Worm (Caenorhabditis elegans) whole organism, L3 larva: Measurements from ENCODE around the gene C36B7.1.

Source experiments
- aly-2 ChIP-seq: fragments of 150-350 bp; optimal IDR thresholded peaks from 2 replicates; lab custom pipeline; 2014; ENCODE audit warnings: missing biosample characterization, missing genetic modification characterization
- ama-1 ChIP-seq: fragments of 150-350 bp; optimal IDR thresholded peaks from 2 replicates; lab custom pipeline; 2018
- nhr-23 ChIP-seq: fragments of 150-350 bp; optimal IDR thresholded peaks from 2 replicates; lab custom pipeline; 2014; ENCODE audit warnings: missing biosample characterization, missing genetic modification reagents, missing genetic modification characterization
- nhr-25 ChIP-seq: sonication (generic microtip); optimal IDR thresholded peaks from 2 replicates; lab custom pipeline; 2017; ENCODE audit warnings: missing biosample characterization, missing genetic modification characterization
- nhr-28 ChIP-seq: fragments of 150-350 bp; optimal IDR thresholded peaks from 2 replicates; lab custom pipeline; 2014; ENCODE audit warnings: missing biosample characterization, missing genetic modification characterization
- pqm-1 ChIP-seq: fragments of 150-350 bp; optimal IDR thresholded peaks from 2 replicates; lab custom pipeline; 2017; ENCODE audit warnings: missing biosample characterization, missing genetic modification characterization, inconsistent platforms
- sea-2 ChIP-seq: fragments of 150-350 bp; sonication (generic microtip); optimal IDR thresholded peaks from 4 replicates; lab custom pipeline; 2014; ENCODE audit warnings: missing biosample characterization, missing genetic modification reagents, missing genetic modification characterization
- snpc-4 ChIP-seq: fragments of 150-350 bp; optimal IDR thresholded peaks from 2 replicates; lab custom pipeline; 2014; ENCODE audit warnings: missing biosample characterization, missing genetic modification characterization

DNA sequence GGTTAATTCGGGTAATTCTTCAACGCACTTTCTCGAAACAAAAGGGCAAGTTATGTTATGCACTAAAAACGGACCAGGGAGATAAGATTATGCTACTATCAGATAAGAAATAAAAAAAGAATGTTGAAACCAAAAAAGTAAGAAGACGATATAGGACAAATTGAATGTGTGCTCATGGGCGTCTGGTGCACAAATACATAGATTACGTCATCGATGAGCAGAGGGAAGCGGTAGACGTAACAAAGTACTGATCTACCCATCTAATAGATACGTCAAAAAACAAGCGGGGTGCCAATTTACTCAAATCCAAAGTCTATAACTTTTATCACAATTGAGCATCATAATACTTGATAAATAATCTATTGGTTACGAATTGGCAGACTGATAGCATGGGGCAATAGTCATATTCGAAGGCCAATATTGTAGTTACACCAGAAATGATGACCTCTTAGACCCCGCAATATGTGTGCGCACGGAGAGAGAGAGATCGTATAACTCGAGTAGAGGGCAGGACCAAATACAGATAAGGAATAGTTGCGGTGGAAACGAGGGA is 39.4 kb downstream of the C36B7.1 start:
- no peak for TF ChIP-seq sea-2 (GFP tag; lab: Kevin White, UChicago)
- no peak for TF ChIP-seq nhr-25 (tag; lab: Kevin White, UChicago)
- TF ChIP-seq ama-1 = no peak
- TF ChIP-seq pqm-1 (tag; lab: Kevin White, UChicago) = no peak
- TF ChIP-seq snpc-4 = no peak
- no peak for TF ChIP-seq aly-2
- no peak for TF ChIP-seq nhr-23 (tag; lab: Kevin White, UChicago)
- no peak for TF ChIP-seq nhr-28
